Fruit fly (Drosophila melanogaster): ENCODE data around the gene CG5167.

Gene CG5167

DNA sequence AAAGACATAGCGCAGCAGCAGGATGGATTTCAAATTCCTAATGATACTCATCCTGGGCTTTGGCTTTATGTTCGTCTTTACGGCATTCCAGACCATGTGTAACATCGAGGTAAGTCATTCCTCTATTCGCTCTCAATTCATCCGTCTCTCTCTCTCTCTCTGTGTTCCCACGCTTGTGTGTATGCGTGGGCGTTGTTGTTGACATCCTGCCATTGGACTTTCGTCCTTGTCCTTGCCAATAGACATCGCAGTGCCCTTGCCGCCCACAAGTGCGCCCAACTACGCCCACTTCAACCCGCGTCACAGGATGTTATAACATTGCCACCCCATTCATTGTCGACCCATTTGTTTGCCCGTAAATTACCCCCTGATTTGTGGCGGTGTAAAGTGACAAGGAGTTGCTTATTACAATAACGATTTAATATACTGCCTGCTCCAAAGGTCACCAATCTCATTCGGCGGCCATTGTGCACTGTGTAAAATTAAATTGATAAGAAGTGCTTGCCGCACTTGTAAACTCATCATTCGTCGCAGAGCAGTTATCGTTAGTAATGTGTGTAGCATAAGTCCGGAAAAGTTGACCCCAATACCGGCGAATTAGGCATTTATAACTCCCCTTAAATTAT, 43.4 kb downstream of the CG5167 start (continued):
- no peak for TF ChIP-seq sug (tag; optimal IDR thresholded peaks at IDR 0.05)
- no peak for TF ChIP-seq Ets65A (GFP tag)
- TF ChIP-seq CG1024 (GFP tag; IDR thresholded peaks at IDR 0.05) = no peak
- peak in 1 of 2 experiments; percentile 62 for TF ChIP-seq Hr78 (GFP tag; optimal IDR thresholded peaks at IDR 0.05)
- no peak for TF ChIP-seq gcm2 (GFP tag; optimal IDR thresholded peaks at IDR 0.05)
- TF ChIP-seq kni (GFP tag; optimal IDR thresholded peaks at IDR 0.05) = no peak
- TF ChIP-seq CG12744 (GFP tag; optimal IDR thresholded peaks at IDR 0.05) = no peak
- TF ChIP-seq Sox102F (GFP tag; optimal IDR thresholded peaks at IDR 0.05) = no peak
- TF ChIP-seq CG16813 (GFP tag; IDR thresholded peaks at IDR 0.05; ENCODE audit: partially characterized antibody) = no peak
- TF ChIP-seq CG13894 (tag; optimal IDR thresholded peaks at IDR 0.05) = no peak
- no peak for TF ChIP-seq Atf3 (GFP tag; optimal IDR thresholded peaks at IDR 0.05)
- TF ChIP-seq dpn (GFP tag; optimal IDR thresholded peaks at IDR 0.05) = no peak
- TF ChIP-seq Poxn (GFP tag; IDR thresholded peaks at IDR 0.05) = no peak
- TF ChIP-seq peb (GFP tag; IDR thresholded peaks at IDR 0.05) = no peak
- peak; percentile 15 for TF ChIP-seq CG1832 (GFP tag; optimal IDR thresholded peaks at IDR 0.05)
- no peak for TF ChIP-seq ttk (GFP tag; IDR thresholded peaks at IDR 0.05)
- TF ChIP-seq CG6175 (GFP tag; IDR thresholded peaks at IDR 0.05) = 0 out of 3 replicates have a peak, but pooled peaks have one; percentile 31
- peak; percentile 56 for TF ChIP-seq sens (GFP tag)
- peak; percentile 48 for TF ChIP-seq seq (GFP tag; IDR thresholded peaks at IDR 0.05)
- TF ChIP-seq Sry-β (GFP tag; optimal IDR thresholded peaks at IDR 0.05) = no peak
- 0 out of 3 replicates have a peak, but pooled peaks have one; percentile 3 for TF ChIP-seq CG11456 (GFP tag; IDR thresholded peaks at IDR 0.05)
- TF ChIP-seq Bteb2 (GFP tag; optimal IDR thresholded peaks at IDR 0.05) = no peak
- no peak for TF ChIP-seq CG10565 (GFP tag; optimal IDR thresholded peaks at IDR 0.05)
- peak; percentile 1 for TF ChIP-seq CG8281 (tag; optimal IDR thresholded peaks at IDR 0.05)
- TF ChIP-seq zf30C (GFP tag; optimal IDR thresholded peaks at IDR 0.05) = peak; percentile 72
- TF ChIP-seq sr (GFP tag; IDR thresholded peaks at IDR 0.05) = peak; percentile 76; the same call in 2 of the 3 replicates
- no peak for TF ChIP-seq CG15011 (GFP tag; optimal IDR thresholded peaks at IDR 0.05)
- no peak for TF ChIP-seq CG4854 (GFP tag; optimal IDR thresholded peaks at IDR 0.05)
- TF ChIP-seq fu2 (GFP tag; optimal IDR thresholded peaks at IDR 0.05) = no peak
- no peak for TF ChIP-seq CG10654 (GFP tag; optimal IDR thresholded peaks at IDR 0.05)
- TF ChIP-seq Dref (GFP tag; IDR thresholded peaks at IDR 0.05) = no peak
- TF ChIP-seq sna (GFP tag; IDR thresholded peaks at IDR 0.05; ENCODE audit: partially characterized antibody) = no peak
- no peak for TF ChIP-seq Gsc (GFP tag; IDR thresholded peaks at IDR 0.05)
- TF ChIP-seq eve (GFP tag; optimal IDR thresholded peaks at IDR 0.05) = no peak
- TF ChIP-seq pan (optimal IDR thresholded peaks at IDR 0.05) = no peak
- TF ChIP-seq pan (GFP tag; optimal IDR thresholded peaks at IDR 0.05 in 1 of 2, IDR thresholded peaks at IDR 0.05 in 1 of 2) = peak in 1 of 2 experiments; percentile 7
- no peak for TF ChIP-seq BtbVII (GFP tag; optimal IDR thresholded peaks at IDR 0.05)
- TF ChIP-seq ap (GFP tag; IDR thresholded peaks at IDR 0.05) = no peak
- TF ChIP-seq ATbp (GFP tag; optimal IDR thresholded peaks at IDR 0.05) = peak; percentile 20
- no peak for TF ChIP-seq gt (GFP tag; IDR thresholded peaks at IDR 0.05)
- TF ChIP-seq mirr (GFP tag; optimal IDR thresholded peaks at IDR 0.05) = peak; percentile 55
- 0 out of 2 replicates have a peak, but pooled peaks have one; percentile 19 for TF ChIP-seq CG5953 (GFP tag; IDR thresholded peaks at IDR 0.05)
- TF ChIP-seq dan (GFP tag; IDR thresholded peaks at IDR 0.05) = no peak
- no peak for TF ChIP-seq CG17612 (GFP tag; IDR thresholded peaks at IDR 0.05)
- TF ChIP-seq fd3F (GFP tag; optimal IDR thresholded peaks at IDR 0.05) = no peak
- no peak for TF ChIP-seq Hsf (GFP tag; optimal IDR thresholded peaks at IDR 0.05)
- no peak for TF ChIP-seq Dad (GFP tag; optimal IDR thresholded peaks at IDR 0.05)
- peak; percentile 12; the same call in 1 of the 2 replicates for TF ChIP-seq Rfx (GFP tag; IDR thresholded peaks at IDR 0.05)
- TF ChIP-seq Abd-B (GFP tag; optimal IDR thresholded peaks at IDR 0.05) = no peak
- TF ChIP-seq cg (GFP tag; optimal IDR thresholded peaks at IDR 0.05) = peak; percentile 33
- TF ChIP-seq bowl (GFP tag; IDR thresholded peaks at IDR 0.05) = no peak

Data from whole organism, embryonic.